Comparison of ENCODE assay signal across 4 fruit fly cellular contexts in genomic region chr3L:18215669-18216068, dm6.
A peak's percentile ranks its signal among the peaks of the same experiment; 100 is the strongest.
TF ChIP-seq lines count a peak whose summit lies in the region.

No protein-coding gene starts in this region.

- TF ChIP-seq CTCF in whole organism, embryonic (GFP tag; optimal IDR thresholded peaks at IDR 0.05; lab: Kevin White, UChicago): no peak

TF ChIP-seq in whole organism, embryonic, 481 proteins besides CTCF, POLR2A, EP300 and RAD21 (continues in another document):
- peak; percentile 43; the same call in 1 of the 2 replicates for TF ChIP-seq E2f1 (GFP tag; IDR thresholded peaks at IDR 0.05; lab: Robert Waterston, UW)
- TF ChIP-seq CG10267 (tag; optimal IDR thresholded peaks at IDR 0.05; lab: Kevin White, UChicago): peak; percentile 71
- no peak for TF ChIP-seq CG10565 (GFP tag; optimal IDR thresholded peaks at IDR 0.05; lab: Kevin White, UChicago)
- peak; percentile 29 for TF ChIP-seq CG12769 (tag; optimal IDR thresholded peaks at IDR 0.05; lab: Kevin White, UChicago)
- TF ChIP-seq CG14710 (tag; optimal IDR thresholded peaks at IDR 0.05; lab: Kevin White, UChicago): peak; percentile 66
- peak; percentile 36 for TF ChIP-seq CG17802 (tag; optimal IDR thresholded peaks at IDR 0.05; lab: Kevin White, UChicago)
- TF ChIP-seq Hey (tag; optimal IDR thresholded peaks at IDR 0.05; lab: Kevin White, UChicago): no peak
- no peak for TF ChIP-seq Lim3 (GFP tag; IDR thresholded peaks at IDR 0.05; lab: Robert Waterston, UW)
- TF ChIP-seq CG13894 (tag; optimal IDR thresholded peaks at IDR 0.05; lab: Kevin White, UChicago): no peak
- peak; percentile 2 for TF ChIP-seq Sry-δ (GFP tag; optimal IDR thresholded peaks at IDR 0.05; lab: Kevin White, UChicago)
- TF ChIP-seq CG14441 (GFP tag; IDR thresholded peaks at IDR 0.05; lab: Robert Waterston, UW): 0 out of 2 replicates have a peak, but pooled peaks have one; percentile 16
- peak; percentile 53 for TF ChIP-seq Chrac-16 (GFP tag; optimal IDR thresholded peaks at IDR 0.05; lab: Kevin White, UChicago)
- TF ChIP-seq NC2β (GFP tag; optimal IDR thresholded peaks at IDR 0.05; lab: Kevin White, UChicago): peak; percentile 47
- peak; percentile 62; the same call in 2 of the 3 replicates for TF ChIP-seq row (GFP tag; IDR thresholded peaks at IDR 0.05; lab: Robert Waterston, UW)
- TF ChIP-seq CG6854 (GFP tag; optimal IDR thresholded peaks at IDR 0.05; lab: Kevin White, UChicago): no peak
- peak; percentile 68 for TF ChIP-seq unpg (GFP tag; optimal IDR thresholded peaks at IDR 0.05; lab: Kevin White, UChicago)
- peak; percentile 37 for TF ChIP-seq fd96Cb (tag; optimal IDR thresholded peaks at IDR 0.05; lab: Kevin White, UChicago)
- no peak for TF ChIP-seq CG10274 (GFP tag; optimal IDR thresholded peaks at IDR 0.05; lab: Kevin White, UChicago)
- TF ChIP-seq CG15601 (tag; optimal IDR thresholded peaks at IDR 0.05; lab: Kevin White, UChicago): peak; percentile 63
- TF ChIP-seq Side (GFP tag; optimal IDR thresholded peaks at IDR 0.05; lab: Kevin White, UChicago): peak; percentile 58
- no peak for TF ChIP-seq fd102C (GFP tag; optimal IDR thresholded peaks at IDR 0.05; lab: Kevin White, UChicago)
- peak; percentile 62 for TF ChIP-seq CG6254 (GFP tag; optimal IDR thresholded peaks at IDR 0.05; lab: Kevin White, UChicago)

TF ChIP-seq in whole organism, prepupa, 60 proteins besides CTCF, POLR2A, EP300 and RAD21 (continues in another document):
- TF ChIP-seq CG11294 (GFP tag; IDR thresholded peaks at IDR 0.05; lab: Robert Waterston, UW) (0 out of 2 replicates have a peak, but pooled peaks have one; percentile 21), dac (GFP tag; optimal IDR thresholded peaks at IDR 0.05; lab: Kevin White, UChicago) (no peak), Eip93F (GFP tag; optimal IDR thresholded peaks at IDR 0.05; lab: Kevin White, UChicago) (peak; percentile 64), CG1621 (tag; optimal IDR thresholded peaks at IDR 0.05; lab: Kevin White, UChicago) (peak; percentile 86), CG3032 (tag; optimal IDR thresholded peaks at IDR 0.05; lab: Kevin White, UChicago) (peak; percentile 92), achi (GFP tag; optimal IDR thresholded peaks at IDR 0.05; lab: Kevin White, UChicago) (peak; percentile 84), salr (GFP tag; optimal IDR thresholded peaks at IDR 0.05; lab: Kevin White, UChicago) (peak; percentile 46 to 88), fkh (GFP tag; optimal IDR thresholded peaks at IDR 0.05; lab: Kevin White, UChicago) (no peak), CG7368 (GFP tag; optimal IDR thresholded peaks at IDR 0.05; lab: Kevin White, UChicago) (peak; percentile 82), Eip75B (GFP tag; optimal IDR thresholded peaks at IDR 0.05; lab: Kevin White, UChicago) (peak; percentile 91), CG8319 (GFP tag; optimal IDR thresholded peaks at IDR 0.05; lab: Kevin White, UChicago) (peak; percentile 60), Sox102F (GFP tag; optimal IDR thresholded peaks at IDR 0.05; lab: Kevin White, UChicago) (peak; percentile 85), CG4318 (GFP tag; optimal IDR thresholded peaks at IDR 0.05; lab: Kevin White, UChicago) (peak; percentile 23), CG6854 (GFP tag; optimal IDR thresholded peaks at IDR 0.05; lab: Kevin White, UChicago) (peak; percentile 67), cyc (GFP tag; optimal IDR thresholded peaks at IDR 0.05; lab: Kevin White, UChicago) (peak; percentile 85), vri (GFP tag; optimal IDR thresholded peaks at IDR 0.05; lab: Kevin White, UChicago) (peak; percentile 85), lz (GFP tag; optimal IDR thresholded peaks at IDR 0.05; lab: Kevin White, UChicago) (peak; percentile 84), Hr4 (GFP tag; optimal IDR thresholded peaks at IDR 0.05; lab: Kevin White, UChicago) (peak; percentile 52), Lpt (GFP tag; optimal IDR thresholded peaks at IDR 0.05; lab: Kevin White, UChicago) (peak; percentile 49), acj6 (GFP tag; optimal IDR thresholded peaks at IDR 0.05; lab: Kevin White, UChicago) (peak; percentile 89), Ets21C (GFP tag; optimal IDR thresholded peaks at IDR 0.05; lab: Kevin White, UChicago) (peak; percentile 75), CG6808 (GFP tag; optimal IDR thresholded peaks at IDR 0.05; lab: Kevin White, UChicago) (peak; percentile 94), CG9139 (GFP tag; optimal IDR thresholded peaks at IDR 0.05; lab: Kevin White, UChicago) (peak; percentile 82)

TF ChIP-seq in whole organism, pupa, 21 proteins besides CTCF, POLR2A, EP300 and RAD21:
- TF ChIP-seq gl (tag; optimal IDR thresholded peaks at IDR 0.05; lab: Kevin White, UChicago) (peak; percentile 89), Snoo (tag; optimal IDR thresholded peaks at IDR 0.05; lab: Kevin White, UChicago) (peak; percentile 82), CG8159 (tag; optimal IDR thresholded peaks at IDR 0.05; lab: Kevin White, UChicago) (peak; percentile 94), Pif1B (GFP tag; optimal IDR thresholded peaks at IDR 0.05; lab: Kevin White, UChicago) (peak; percentile 84), CG4496 (GFP tag; IDR thresholded peaks at IDR 0.05; lab: Robert Waterston, UW) (peak; percentile 79), fd96Ca (GFP tag; IDR thresholded peaks at IDR 0.05; lab: Robert Waterston, UW) (peak; percentile 74; the same call in 2 of the 3 replicates), CG13204 (GFP tag; optimal IDR thresholded peaks at IDR 0.05; lab: Kevin White, UChicago) (peak; percentile 86), CG32121 (GFP tag; IDR thresholded peaks at IDR 0.05; lab: Robert Waterston, UW) (no peak), CG8301 (tag; optimal IDR thresholded peaks at IDR 0.05; lab: Kevin White, UChicago) (peak; percentile 82), D1 (tag; optimal IDR thresholded peaks at IDR 0.05; lab: Kevin White, UChicago) (peak; percentile 90), CG9948 (tag; optimal IDR thresholded peaks at IDR 0.05; lab: Kevin White, UChicago) (peak; percentile 92), rn (GFP tag; IDR thresholded peaks at IDR 0.05; lab: Robert Waterston, UW) (0 out of 2 replicates have a peak, but pooled peaks have one; percentile 53), CG12605 (GFP tag; IDR thresholded peaks at IDR 0.05; lab: Robert Waterston, UW) (peak; percentile 30; the same call in 1 of the 2 replicates), CG34367 (tag; optimal IDR thresholded peaks at IDR 0.05; lab: Kevin White, UChicago) (peak; percentile 91), Ets98B (GFP tag; IDR thresholded peaks at IDR 0.05; lab: Robert Waterston, UW) (no peak), Pif1A (GFP tag; optimal IDR thresholded peaks at IDR 0.05; lab: Kevin White, UChicago) (peak; percentile 89), CG15710 (tag; optimal IDR thresholded peaks at IDR 0.05; lab: Kevin White, UChicago) (peak; percentile 93), CG14655 (GFP tag; optimal IDR thresholded peaks at IDR 0.05; lab: Kevin White, UChicago) (peak; percentile 88), CG10348 (GFP tag; IDR thresholded peaks at IDR 0.05; lab: Robert Waterston, UW) (no peak), CG17806 (tag; optimal IDR thresholded peaks at IDR 0.05; lab: Kevin White, UChicago) (peak; percentile 93), EcR (GFP tag; optimal IDR thresholded peaks at IDR 0.05; lab: Kevin White, UChicago) (peak; percentile 73)

TF ChIP-seq in whole organism, wandering third instar larva, 38 proteins besides CTCF, POLR2A, EP300 and RAD21 (continues in another document):
- TF ChIP-seq fru (GFP tag; optimal IDR thresholded peaks at IDR 0.05; lab: Kevin White, UChicago): peak; percentile 91
- TF ChIP-seq pan (optimal IDR thresholded peaks at IDR 0.05; lab: Kevin White, UChicago): no peak
- TF ChIP-seq Mio (GFP tag; optimal IDR thresholded peaks at IDR 0.05; lab: Kevin White, UChicago): no peak
- TF ChIP-seq br (GFP tag; optimal IDR thresholded peaks at IDR 0.05; lab: Kevin White, UChicago): peak; percentile 83
- TF ChIP-seq HLH106 (tag; optimal IDR thresholded peaks at IDR 0.05; lab: Kevin White, UChicago): peak; percentile 79
- peak; percentile 50 for TF ChIP-seq CG32264 (GFP tag; optimal IDR thresholded peaks at IDR 0.05; lab: Kevin White, UChicago)
- TF ChIP-seq GATAd (GFP tag; optimal IDR thresholded peaks at IDR 0.05; lab: Kevin White, UChicago): no peak
- TF ChIP-seq Hnf4 (GFP tag; optimal IDR thresholded peaks at IDR 0.05; lab: Kevin White, UChicago): peak; percentile 79
- TF ChIP-seq usp (GFP tag; optimal IDR thresholded peaks at IDR 0.05; lab: Kevin White, UChicago): no peak
- TF ChIP-seq Rel (GFP tag; optimal IDR thresholded peaks at IDR 0.05; lab: Kevin White, UChicago): no peak
- TF ChIP-seq Rel (tag; optimal IDR thresholded peaks at IDR 0.05; lab: Kevin White, UChicago): no peak
- no peak for TF ChIP-seq Vsx2 (GFP tag; optimal IDR thresholded peaks at IDR 0.05; lab: Kevin White, UChicago; ENCODE audit: partially characterized antibody)
- peak; percentile 42 for TF ChIP-seq dsf (GFP tag; optimal IDR thresholded peaks at IDR 0.05; lab: Kevin White, UChicago; ENCODE audit: borderline replicate concordance)
- TF ChIP-seq woc (GFP tag; optimal IDR thresholded peaks at IDR 0.05; lab: Kevin White, UChicago): peak; percentile 75
- TF ChIP-seq N (GFP tag; optimal IDR thresholded peaks at IDR 0.05; lab: Kevin White, UChicago): no peak
- TF ChIP-seq sage (GFP tag; optimal IDR thresholded peaks at IDR 0.05; lab: Kevin White, UChicago): peak; percentile 75
- no peak for TF ChIP-seq CG9705 (GFP tag; optimal IDR thresholded peaks at IDR 0.05; lab: Kevin White, UChicago)
- TF ChIP-seq sv (GFP tag; optimal IDR thresholded peaks at IDR 0.05; lab: Kevin White, UChicago): no peak
- no peak for TF ChIP-seq lola (GFP tag; optimal IDR thresholded peaks at IDR 0.05; lab: Kevin White, UChicago)
- peak; percentile 82 for TF ChIP-seq Sp1 (GFP tag; optimal IDR thresholded peaks at IDR 0.05; lab: Kevin White, UChicago)
- no peak for TF ChIP-seq Dfd (GFP tag; optimal IDR thresholded peaks at IDR 0.05; lab: Kevin White, UChicago)
- TF ChIP-seq Myc (optimal IDR thresholded peaks at IDR 0.05; lab: Kevin White, UChicago): no peak
- peak; percentile 66 for TF ChIP-seq dmrt93B (GFP tag; optimal IDR thresholded peaks at IDR 0.05; lab: Kevin White, UChicago)
- TF ChIP-seq h (GFP tag; optimal IDR thresholded peaks at IDR 0.05; lab: Kevin White, UChicago): peak; percentile 86
- no peak for TF ChIP-seq dl (GFP tag; optimal IDR thresholded peaks at IDR 0.05; lab: Kevin White, UChicago; ENCODE audit: insufficient read depth in 1 of 2, partially characterized antibody in 2 of 2)
- no peak for TF ChIP-seq jim (GFP tag; optimal IDR thresholded peaks at IDR 0.05; lab: Kevin White, UChicago)
- peak; percentile 79 for TF ChIP-seq psq (GFP tag; optimal IDR thresholded peaks at IDR 0.05; lab: Kevin White, UChicago)
- TF ChIP-seq Abd-B (GFP tag; optimal IDR thresholded peaks at IDR 0.05; lab: Kevin White, UChicago): no peak
- peak in 1 of 2 experiments; percentile 84 for TF ChIP-seq foxo (GFP tag; optimal IDR thresholded peaks at IDR 0.05; lab: Kevin White, UChicago)
- TF ChIP-seq Hr78 (GFP tag; optimal IDR thresholded peaks at IDR 0.05; lab: Kevin White, UChicago): no peak
- no peak for TF ChIP-seq Dif (GFP tag; optimal IDR thresholded peaks at IDR 0.05; lab: Kevin White, UChicago; ENCODE audit: partially characterized antibody)
- TF ChIP-seq brk (GFP tag; optimal IDR thresholded peaks at IDR 0.05; lab: Kevin White, UChicago): peak; percentile 39

Comparison
In these comparisons a context has a peak if more than half of its experiments do, and no peak if none do; other contexts are left out.
1. Of the 7 proteins assayed by ChIP-seq in both whole organism, embryonic and whole organism, prepupa: peak only in whole organism, embryonic: none; only in whole organism, prepupa: CG16779, CG6854, Hr39 and Lpt; in both: Blimp-1, Gug and Sox102F; in neither: 0.